Fruit fly (Drosophila melanogaster) whole organism: ENCODE results near the gene sicily.

Experiments used
- CG8478 ChIP-seq: fragments of >200 bp; optimal IDR thresholded peaks from 2 replicates; lab custom pipeline; 2018; ENCODE audit warnings: inconsistent platforms
- EcR ChIP-seq, 2 experiments: fragments of >200 bp; optimal IDR thresholded peaks; 2 replicates each; lab custom pipeline; 2017; ENCODE audit warnings: missing biosample characterization in 2 of 2, missing genetic modification characterization in 2 of 2, missing genetic modification reagents in 2 of 2
- pan ChIP-seq: fragments of >200 bp; optimal IDR thresholded peaks from 2 replicates; lab custom pipeline; 2017
- psq ChIP-seq: fragments of >200 bp; optimal IDR thresholded peaks from 2 replicates; lab custom pipeline; 2017
- usp ChIP-seq: fragments of >200 bp; optimal IDR thresholded peaks from 2 replicates; lab custom pipeline; 2017; ENCODE audit warnings: missing biosample characterization, missing genetic modification characterization, mixed read lengths

dm6 chrX:11857522-11858438 is 33.8 kb upstream of the sicily start:
- TF ChIP-seq pan (lab: Kevin White, UChicago) (no peak), psq (no peak), CG8478 (no peak), usp (GFP tag; lab: Kevin White, UChicago) (no peak), EcR (GFP tag; optimal IDR thresholded peaks at IDR 0.05; lab: Kevin White, UChicago) (no peak)
